Fruit fly (Drosophila melanogaster) whole organism, embryonic: ENCODE results near the gene cindr.
A peak's percentile ranks its signal among the peaks of the same experiment; 100 is the strongest.

Experiments used
- B-H2 ChIP-seq: fragments of 200-800 bp; sonication (Bioruptor generic); optimal IDR thresholded peaks from 2 replicates; lab custom pipeline; 2018; ENCODE audit warnings: missing biosample characterization, mild to moderate bottlenecking, missing genetic modification characterization
- Bgb ChIP-seq: fragments of 200-800 bp; sonication (Bioruptor generic); IDR thresholded peaks from 2 replicates; pipeline ENCODE4 v1.3.6; 2022; ENCODE audit warnings: missing biosample characterization, missing genetic modification characterization; ENCODE audit not compliant: partially characterized antibody
- Blimp-1 ChIP-seq: fragments of 200-800 bp; sonication (Bioruptor generic); optimal IDR thresholded peaks from 3 replicates; lab custom pipeline; 2018; ENCODE audit warnings: missing biosample characterization, missing genetic modification characterization, mild to moderate bottlenecking, moderate library complexity, missing genetic modification reagents
- CG10366 ChIP-seq: fragments of 200-800 bp; sonication (Bioruptor generic); IDR thresholded peaks from 2 replicates; pipeline ENCODE4 v1.3.6; 2022; ENCODE audit warnings: missing biosample characterization, missing genetic modification characterization
- CG11560 ChIP-seq: fragments of 200-800 bp; sonication (Bioruptor generic); IDR thresholded peaks from 3 replicates; pipeline ENCODE4 v1.3.6; 2022; ENCODE audit warnings: missing biosample characterization, missing genetic modification characterization
- CG18011 ChIP-seq: fragments of 200-800 bp; sonication (Bioruptor generic); optimal IDR thresholded peaks from 2 replicates; lab custom pipeline; 2017; ENCODE audit warnings: missing biosample characterization, missing genetic modification characterization, mild to moderate bottlenecking, moderate library complexity, missing genotype
- CG1832 ChIP-seq: fragments of 200-800 bp; sonication (Bioruptor generic); optimal IDR thresholded peaks from 2 replicates; lab custom pipeline; 2017; ENCODE audit warnings: missing biosample characterization, mild to moderate bottlenecking, missing genetic modification characterization, inconsistent platforms
- CG18599 ChIP-seq: fragments of 200-800 bp; sonication (Bioruptor generic); optimal IDR thresholded peaks from 3 replicates; lab custom pipeline; 2017; ENCODE audit warnings: missing biosample characterization, missing genetic modification characterization, mild to moderate bottlenecking, moderate library complexity, missing genetic modification reagents
- CG18764 ChIP-seq: fragments of 200-800 bp; sonication (Bioruptor generic); optimal IDR thresholded peaks from 3 replicates; lab custom pipeline; 2016; ENCODE audit warnings: missing biosample characterization, missing genetic modification characterization
- CG2202 ChIP-seq: fragments of 200-800 bp; sonication (Bioruptor generic); optimal IDR thresholded peaks from 2 replicates; lab custom pipeline; 2018; ENCODE audit warnings: missing biosample characterization, mild to moderate bottlenecking, missing genetic modification characterization
- CG31388 ChIP-seq: fragments of 200-800 bp; sonication (Bioruptor generic); optimal IDR thresholded peaks from 2 replicates; lab custom pipeline; 2016; ENCODE audit warnings: missing biosample characterization, missing genetic modification characterization
- CG32767 ChIP-seq: fragments of 200-800 bp; sonication (Bioruptor generic); IDR thresholded peaks from 2 replicates; pipeline ENCODE4 v1.3.6; 2022; ENCODE audit warnings: missing biosample characterization, missing genetic modification characterization
- CG4424 ChIP-seq: fragments of 200-800 bp; sonication (Bioruptor generic); optimal IDR thresholded peaks from 3 replicates; lab custom pipeline; 2016; ENCODE audit warnings: missing biosample characterization, missing genetic modification characterization
- CG8281 ChIP-seq: fragments of 200-800 bp; sonication (Bioruptor generic); optimal IDR thresholded peaks from 2 replicates; lab custom pipeline; 2018; ENCODE audit warnings: missing biosample characterization, mild to moderate bottlenecking, missing genetic modification characterization, moderate library complexity
- CG9609 ChIP-seq: fragments of 200-800 bp; sonication (Bioruptor generic); optimal IDR thresholded peaks from 3 replicates; lab custom pipeline; 2016; ENCODE audit warnings: missing biosample characterization, missing genetic modification characterization
- Eip74EF ChIP-seq, 2 experiments: fragments of 200-800 bp in 1 of 2; fragments of >200 bp in 1 of 2; sonication (Bioruptor generic) in 1 of 2; optimal IDR thresholded peaks; 2 replicates each; lab custom pipeline; 2017 to 2019; ENCODE audit warnings: missing biosample characterization in 2 of 2, missing genetic modification characterization in 2 of 2, mild to moderate bottlenecking in 1 of 2, moderate library complexity in 1 of 2
- Ets97D ChIP-seq: fragments of 200-800 bp; sonication (Bioruptor generic); optimal IDR thresholded peaks from 3 replicates; lab custom pipeline; 2016; ENCODE audit warnings: missing biosample characterization, missing genetic modification characterization
- Jarid2 ChIP-seq: fragments of 200-800 bp; sonication (Bioruptor generic); optimal IDR thresholded peaks from 3 replicates; lab custom pipeline; 2017; ENCODE audit warnings: mild to moderate bottlenecking, missing biosample characterization, missing genetic modification reagents, missing genetic modification characterization
- Lhr ChIP-seq: fragments of 200-800 bp; sonication (Bioruptor generic); optimal IDR thresholded peaks from 3 replicates; lab custom pipeline; 2017; ENCODE audit warnings: mild to moderate bottlenecking, missing biosample characterization, missing genetic modification reagents, missing genetic modification characterization
- Lpt ChIP-seq: fragments of >200 bp; optimal IDR thresholded peaks from 2 replicates; lab custom pipeline; 2018; ENCODE audit warnings: missing biosample characterization, missing genetic modification characterization
- Med ChIP-seq: fragments of 200-800 bp; sonication (Bioruptor generic); peaks from one replicate; lab custom pipeline; 2016; ENCODE audit warnings: missing biosample characterization, missing genetic modification characterization, mild to moderate bottlenecking, inconsistent platforms, moderate library complexity
- Meics ChIP-seq: fragments of 200-800 bp; sonication (Bioruptor generic); optimal IDR thresholded peaks from 2 replicates; lab custom pipeline; 2017; ENCODE audit warnings: missing biosample characterization, mild to moderate bottlenecking, missing genetic modification characterization
- Mrtf ChIP-seq: fragments of 200-800 bp; sonication (Bioruptor generic); IDR thresholded peaks from 3 replicates; pipeline ENCODE4 v1.3.6; 2022; ENCODE audit warnings: missing biosample characterization, missing genetic modification characterization
- Ptx1 ChIP-seq: fragments of 200-800 bp; sonication (Bioruptor generic); IDR thresholded peaks from 2 replicates; pipeline ENCODE4 v1.3.6; 2022; ENCODE audit warnings: missing biosample characterization, missing genetic modification characterization
- Sry-β ChIP-seq: fragments of 200-800 bp; sonication (Bioruptor generic); optimal IDR thresholded peaks from 2 replicates; lab custom pipeline; 2018; ENCODE audit warnings: missing biosample characterization, mild to moderate bottlenecking, missing genetic modification characterization, moderate library complexity
- bsh ChIP-seq, 2 experiments: fragments of 200-800 bp; sonication (Bioruptor generic); optimal IDR thresholded peaks; 2 replicates each; lab custom pipeline; 2017 to 2018; ENCODE audit warnings: mild to moderate bottlenecking in 2 of 2, missing biosample characterization in 2 of 2, missing genetic modification characterization in 2 of 2, moderate library complexity in 1 of 2
- cato ChIP-seq: fragments of 200-800 bp; sonication (Bioruptor generic); optimal IDR thresholded peaks from 2 replicates; lab custom pipeline; 2016; ENCODE audit warnings: missing biosample characterization, missing genetic modification characterization, borderline replicate concordance
- croc ChIP-seq: fragments of 200-800 bp; sonication (Bioruptor generic); conservative IDR thresholded peaks from 3 replicates; pipeline ENCODE4 v1.3.6; 2022; ENCODE audit warnings: missing biosample characterization, missing genetic modification characterization
- cwo ChIP-seq: fragments of 200-800 bp; sonication (Bioruptor generic); optimal IDR thresholded peaks from 3 replicates; lab custom pipeline; 2017; ENCODE audit warnings: missing biosample characterization, missing genetic modification characterization, mild to moderate bottlenecking, moderate library complexity, missing genetic modification reagents
- dimm ChIP-seq: fragments of 200-800 bp; sonication (Bioruptor generic); IDR thresholded peaks from 2 replicates; pipeline ENCODE4 v1.3.6; 2022; ENCODE audit warnings: missing biosample characterization, missing genetic modification characterization
- dpn ChIP-seq, 2 experiments: fragments of 200-800 bp; sonication (Bioruptor generic); optimal IDR thresholded peaks; 3 replicates each; lab custom pipeline; 2016; ENCODE audit warnings: missing biosample characterization in 2 of 2, missing genetic modification characterization in 2 of 2
- grau ChIP-seq: fragments of 200-800 bp; optimal IDR thresholded peaks from 3 replicates; lab custom pipeline; 2019; ENCODE audit warnings: missing biosample characterization, mild to moderate bottlenecking, missing genetic modification characterization, moderate library complexity
- ham ChIP-seq: fragments of 200-800 bp; sonication (Bioruptor generic); IDR thresholded peaks from 2 replicates; pipeline ENCODE4 v1.3.6; 2022; ENCODE audit warnings: missing biosample characterization, missing genetic modification characterization
- hbn ChIP-seq: fragments of 200-800 bp; sonication (Bioruptor generic); IDR thresholded peaks from 2 replicates; pipeline ENCODE4 v1.3.6; 2022; ENCODE audit warnings: missing biosample characterization, missing genetic modification characterization; ENCODE audit not compliant: partially characterized antibody
- kay ChIP-seq: fragments of 200-800 bp; sonication (Bioruptor generic); optimal IDR thresholded peaks from 2 replicates; lab custom pipeline; 2016; ENCODE audit warnings: missing biosample characterization, missing genetic modification characterization
- klu ChIP-seq: fragments of 200-800 bp; sonication (Bioruptor generic); IDR thresholded peaks from 2 replicates; pipeline ENCODE4 v1.3.6; 2022; ENCODE audit warnings: missing biosample characterization, missing genetic modification characterization
- oc ChIP-seq: fragments of 200-800 bp; sonication (Bioruptor generic); optimal IDR thresholded peaks from 2 replicates; lab custom pipeline; 2018; ENCODE audit warnings: missing biosample characterization, mild to moderate bottlenecking, missing genetic modification characterization, moderate library complexity
- pzg ChIP-seq: fragments of 200-800 bp; sonication (Bioruptor generic); optimal IDR thresholded peaks from 3 replicates; lab custom pipeline; 2018; ENCODE audit warnings: missing biosample characterization, mild to moderate bottlenecking, missing genetic modification characterization, moderate library complexity
- rib ChIP-seq: fragments of 200-800 bp; sonication (Bioruptor generic); IDR thresholded peaks from 2 replicates; pipeline ENCODE4 v1.3.6; 2022; ENCODE audit warnings: missing biosample characterization, missing genetic modification characterization
- sens ChIP-seq: fragments of 200-800 bp; sonication (Bioruptor generic); peaks from one replicate; lab custom pipeline; 2016; ENCODE audit warnings: missing biosample characterization, missing genetic modification characterization
- tap ChIP-seq: fragments of 200-800 bp; optimal IDR thresholded peaks from 3 replicates; lab custom pipeline; 2019; ENCODE audit warnings: missing biosample characterization, mild to moderate bottlenecking, missing genetic modification characterization, moderate library complexity
- twi ChIP-seq: fragments of 200-800 bp; optimal IDR thresholded peaks from 2 replicates; lab custom pipeline; 2019; ENCODE audit warnings: missing biosample characterization, mild to moderate bottlenecking, missing genetic modification characterization, moderate library complexity
- wdn ChIP-seq: fragments of 200-800 bp; sonication (Bioruptor generic); IDR thresholded peaks from 2 replicates; pipeline ENCODE4 v1.3.6; 2022; ENCODE audit warnings: missing biosample characterization, missing genetic modification characterization
- zfh1 ChIP-seq: fragments of 200-800 bp; sonication (Bioruptor generic); IDR thresholded peaks from 3 replicates; pipeline ENCODE4 v1.3.6; 2022; ENCODE audit warnings: missing biosample characterization, missing genetic modification characterization

Gene cindr

DNA sequence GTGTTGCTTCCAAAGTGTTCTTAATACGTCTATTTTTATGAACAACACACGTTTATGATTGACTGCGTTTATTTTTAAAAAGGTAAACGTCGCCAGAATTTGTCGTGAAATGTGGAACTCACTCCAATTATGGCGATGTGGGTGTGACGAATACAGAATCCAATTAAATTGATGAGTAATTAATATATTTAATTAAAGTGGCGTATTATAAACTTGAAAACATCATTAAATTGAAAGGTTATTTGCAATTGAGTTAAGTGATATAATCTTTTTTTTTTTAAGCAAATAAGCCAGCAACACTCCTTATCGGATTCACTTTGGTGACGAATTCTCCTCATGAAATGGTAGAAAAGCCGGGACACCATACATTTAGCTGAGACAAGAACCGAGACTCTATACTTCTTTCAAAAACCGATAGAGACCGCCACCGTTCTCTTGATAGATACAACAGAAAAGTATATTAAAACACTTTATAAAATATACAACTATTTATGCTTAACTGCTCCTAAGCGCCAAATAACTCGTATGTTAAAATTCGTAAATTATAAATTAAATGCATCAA is 62.0 kb downstream of the cindr start (continued):
- TF ChIP-seq Bgb (GFP tag; lab: Robert Waterston, UW) = peak; percentile 24; the same call in 1 of the 2 replicates
- TF ChIP-seq Med (GFP tag; lab: Kevin White, UChicago) = peak; percentile 73
- TF ChIP-seq cwo (GFP tag; lab: Kevin White, UChicago) = no peak
- TF ChIP-seq Sry-β (GFP tag; lab: Kevin White, UChicago) = no peak
- TF ChIP-seq CG18599 (GFP tag; lab: Kevin White, UChicago) = no peak
- 0 out of 3 replicates have a peak, but pooled peaks have one; percentile 6 for TF ChIP-seq zfh1 (GFP tag; lab: Robert Waterston, UW)
- TF ChIP-seq grau = no peak
- TF ChIP-seq CG31388 (GFP tag; lab: Kevin White, UChicago) = no peak
- TF ChIP-seq Lhr (GFP tag; lab: Kevin White, UChicago) = peak; percentile 16
- no peak for TF ChIP-seq CG2202 (tag; lab: Kevin White, UChicago)
- no peak for TF ChIP-seq rib (GFP tag; lab: Robert Waterston, UW)

DNA sequence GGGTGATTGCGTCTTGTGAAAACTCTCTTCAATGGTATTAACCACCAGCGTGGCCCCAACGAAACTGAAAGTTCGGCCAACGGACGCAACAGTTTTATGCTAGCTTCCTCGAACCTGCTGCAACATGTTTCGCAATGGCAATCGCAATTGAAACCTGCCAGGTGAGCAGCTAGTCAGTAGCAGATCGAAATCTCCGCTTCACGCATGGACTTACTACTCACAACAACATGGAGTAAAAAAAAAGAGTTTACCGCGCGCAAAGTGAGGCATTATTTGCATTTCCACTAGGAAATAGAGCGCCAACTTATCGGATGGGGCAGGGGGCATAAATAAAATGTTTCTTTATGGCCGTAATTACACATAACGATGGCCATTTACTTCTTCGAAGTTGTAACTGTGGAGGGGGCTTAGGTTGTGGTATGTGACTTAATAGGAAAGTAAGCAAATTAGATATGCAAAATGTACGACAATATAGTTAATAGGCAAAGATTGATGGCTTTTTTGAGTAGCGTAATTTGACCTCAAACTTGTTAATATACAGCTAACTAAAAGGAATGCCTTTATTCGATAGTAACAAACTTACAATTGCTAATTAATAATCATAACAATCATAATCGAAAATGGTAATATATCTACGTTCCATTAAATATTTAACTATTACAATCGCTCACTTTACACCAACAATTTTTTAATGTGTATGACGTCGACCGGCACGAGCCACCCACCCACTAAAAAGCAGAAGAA is 64.1 kb downstream of the cindr start, which contains the start of gene CG15545:
Gene CG15545 (minus strand): TSS at position 51 of the 744 bp plus-strand sequence.
- TF ChIP-seq Blimp-1 (GFP tag; lab: Kevin White, UChicago) = peak; percentile 21
- TF ChIP-seq Lpt (GFP tag; lab: Kevin White, UChicago) = no peak
- TF ChIP-seq CG9609 (GFP tag; lab: Kevin White, UChicago) = no peak
- no peak for TF ChIP-seq croc (GFP tag; lab: Robert Waterston, UW)
- TF ChIP-seq CG32767 (GFP tag; lab: Robert Waterston, UW) = no peak
- no peak for TF ChIP-seq klu (GFP tag; lab: Robert Waterston, UW)
- 0 out of 3 replicates have a peak, but pooled peaks have one; percentile 9 for TF ChIP-seq Mrtf (GFP tag; lab: Robert Waterston, UW)
- TF ChIP-seq oc = no peak
- TF ChIP-seq CG18011 (GFP tag; lab: Kevin White, UChicago) = no peak
- TF ChIP-seq sens = peak; percentile 60
- no peak for TF ChIP-seq twi (tag; lab: Kevin White, UChicago)

DNA sequence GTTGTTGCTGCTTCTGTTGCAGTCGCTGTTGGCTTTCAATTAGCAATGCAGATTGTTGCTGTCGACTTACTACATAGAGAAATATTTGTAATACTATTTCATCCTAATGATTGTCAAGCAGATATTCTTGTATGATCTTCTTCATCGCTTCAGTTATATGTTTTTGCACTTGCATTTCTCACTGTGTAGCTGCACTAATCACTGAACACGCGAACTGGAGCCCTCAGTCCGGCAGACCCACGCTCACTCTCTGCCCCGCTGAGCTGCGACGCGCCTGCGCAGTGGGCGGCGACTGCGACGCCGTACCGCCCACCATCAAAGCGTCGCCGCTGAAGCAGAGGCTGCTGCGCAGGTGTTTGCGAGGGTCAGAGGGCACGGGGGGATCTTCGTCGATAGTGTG is 66.3 kb downstream of the cindr start:
- TF ChIP-seq CG10366 (GFP tag; lab: Robert Waterston, UW) (no peak), pzg (GFP tag; lab: Kevin White, UChicago) (no peak), Eip74EF (GFP tag; optimal IDR thresholded peaks at IDR 0.05; lab: Kevin White, UChicago) (no peak), Lpt (GFP tag; lab: Kevin White, UChicago) (no peak), cwo (GFP tag; lab: Kevin White, UChicago) (no peak), CG11560 (no peak), Ets97D (GFP tag; lab: Kevin White, UChicago) (no peak), dpn (GFP tag; optimal IDR thresholded peaks at IDR 0.05; lab: Kevin White, UChicago) (peak in 1 of 2 experiments; percentile 1), cato (no peak), Meics (GFP tag; lab: Kevin White, UChicago) (no peak), kay (GFP tag; lab: Kevin White, UChicago) (no peak), Blimp-1 (GFP tag; lab: Kevin White, UChicago) (peak; percentile 43), dimm (GFP tag; lab: Robert Waterston, UW) (no peak), B-H2 (GFP tag; lab: Kevin White, UChicago) (no peak), CG8281 (tag; lab: Kevin White, UChicago) (no peak), sens (peak; percentile 74), CG18764 (GFP tag; lab: Kevin White, UChicago) (no peak), hbn (GFP tag; lab: Robert Waterston, UW) (no peak), wdn (GFP tag; lab: Robert Waterston, UW) (no peak), CG4424 (GFP tag; lab: Kevin White, UChicago) (no peak), CG1832 (no peak), Ptx1 (peak; percentile 58; the same call in 1 of the 2 replicates), bsh (GFP tag; optimal IDR thresholded peaks at IDR 0.05; lab: Kevin White, UChicago) (peak in 1 of 2 experiments; percentile 37), Jarid2 (GFP tag; lab: Kevin White, UChicago) (no peak), Mrtf (GFP tag; lab: Robert Waterston, UW) (no peak), tap (tag; lab: Kevin White, UChicago) (no peak), klu (GFP tag; lab: Robert Waterston, UW) (no peak), ham (no peak)
